Worm (Caenorhabditis elegans) whole organism, L1 larva: ENCODE results near the gene lact-3.

Source experiments
- elt-2 ChIP-seq: sonication (generic microtip); optimal IDR thresholded peaks from 2 replicates; lab custom pipeline; 2016; ENCODE audit warnings: missing genetic modification characterization, mild to moderate bottlenecking, inconsistent platforms, missing compliant biosample characterization, missing genetic modification reagents
- elt-3 ChIP-seq, 6 experiments: fragments of 150-350 bp in 1 of 6; sonication (generic microtip); optimal IDR thresholded peaks; 2 replicates each; lab custom pipeline; 2017 to 2018; ENCODE audit warnings: missing biosample characterization in 6 of 6, missing genetic modification characterization in 6 of 6, inconsistent platforms in 1 of 6
- fkh-10 ChIP-seq: sonication (generic microtip); optimal IDR thresholded peaks from 2 replicates; lab custom pipeline; 2017; ENCODE audit warnings: missing biosample characterization, missing genetic modification reagents, missing genetic modification characterization
- fos-1 ChIP-seq: fragments of 150-350 bp; optimal IDR thresholded peaks from 2 replicates; lab custom pipeline; 2014; ENCODE audit warnings: missing biosample characterization, missing genetic modification characterization
- jun-1 ChIP-seq: fragments of 150-350 bp; optimal IDR thresholded peaks from 2 replicates; lab custom pipeline; 2014; ENCODE audit warnings: missing biosample characterization, missing genetic modification reagents, missing genetic modification characterization
- lin-35 ChIP-seq, 2 experiments: fragments of 150-350 bp; optimal IDR thresholded peaks; 2 replicates each; lab custom pipeline; 2014; ENCODE audit warnings: missing biosample characterization in 2 of 2, missing genetic modification characterization in 2 of 2, missing genetic modification reagents in 2 of 2
- nhr-77 ChIP-seq: fragments of 150-350 bp; optimal IDR thresholded peaks from 2 replicates; lab custom pipeline; 2014; ENCODE audit warnings: missing biosample characterization, missing genetic modification characterization
- pqm-1 ChIP-seq: sonication (generic microtip); optimal IDR thresholded peaks from 3 replicates; lab custom pipeline; 2017; ENCODE audit warnings: missing biosample characterization, missing genetic modification characterization
- skn-1 ChIP-seq: fragments of 150-350 bp; optimal IDR thresholded peaks from 2 replicates; lab custom pipeline; 2014; ENCODE audit warnings: missing biosample characterization, missing genetic modification characterization
- snpc-4 ChIP-seq: fragments of 150-350 bp; optimal IDR thresholded peaks from 2 replicates; lab custom pipeline; 2014; ENCODE audit warnings: missing biosample characterization, missing genetic modification characterization
- sox-4 ChIP-seq: sonication (generic microtip); optimal IDR thresholded peaks from 2 replicates; lab custom pipeline; 2016; ENCODE audit warnings: missing genetic modification characterization, missing compliant biosample characterization
- sup-37 ChIP-seq: fragments of 200-800 bp; sonication (Bioruptor generic); optimal IDR thresholded peaks from 2 replicates; lab custom pipeline; 2018; ENCODE audit warnings: mild to moderate bottlenecking, missing genetic modification characterization, missing compliant biosample characterization
- unc-62 ChIP-seq: fragments of 150-350 bp; optimal IDR thresholded peaks from 2 replicates; lab custom pipeline; 2014; ENCODE audit warnings: missing biosample characterization, missing genetic modification reagents, missing genetic modification characterization

DNA sequence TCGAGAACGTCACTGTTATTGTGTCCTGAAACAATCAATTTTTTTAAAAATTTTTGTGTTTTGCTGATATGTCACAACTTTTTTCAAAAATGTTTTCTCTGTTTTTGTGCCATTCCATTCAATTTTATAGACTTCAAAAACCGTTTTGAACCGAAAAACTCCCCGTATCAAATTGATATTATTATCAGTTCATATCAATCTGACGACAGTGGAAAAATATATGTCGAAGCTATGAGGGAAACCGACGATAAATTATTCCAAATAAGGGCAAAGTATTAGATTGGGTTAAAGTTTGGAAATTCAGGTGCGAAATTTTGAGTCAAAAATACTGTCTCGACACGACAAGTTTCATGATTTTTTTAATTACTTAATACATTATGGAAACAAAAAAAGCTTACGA, 1.1 kb downstream of the lact-3 start:
- TF ChIP-seq fkh-10 (GFP tag; lab: Kevin White, UChicago) (no peak), skn-1 (tag; lab: Kevin White, UChicago) (no peak), pqm-1 (no peak), sox-4 (no peak), snpc-4 (no peak), lin-35 (GFP tag; optimal IDR thresholded peaks at IDR 0.05; lab: Kevin White, UChicago) (no peak), nhr-77 (tag; lab: Kevin White, UChicago) (no peak), sup-37 (GFP tag; lab: Kevin White, UChicago) (no peak), fos-1 (tag; lab: Kevin White, UChicago) (no peak), elt-2 (tag; lab: Kevin White, UChicago) (peak; percentile 29), elt-3 (tag; optimal IDR thresholded peaks at IDR 0.05; lab: Kevin White, UChicago) (no peak), jun-1 (tag; lab: Kevin White, UChicago) (no peak), unc-62 (GFP tag; lab: Kevin White, UChicago) (no peak)
